Fruit fly (Drosophila melanogaster) whole organism, embryonic: ENCODE results near the gene Pfas.
A peak's percentile ranks its signal among the peaks of the same experiment; 100 is the strongest.

Source experiments
- Atf-2 ChIP-seq: fragments of 200-800 bp; sonication (Bioruptor generic); optimal IDR thresholded peaks from 2 replicates; lab custom pipeline; 2016; ENCODE audit warnings: missing biosample characterization, missing genetic modification characterization
- CG1024 ChIP-seq: fragments of 200-800 bp; sonication (Bioruptor generic); IDR thresholded peaks from 2 replicates; pipeline ENCODE4 v1.3.6; 2022; ENCODE audit warnings: missing biosample characterization, missing genetic modification characterization
- CG10267 ChIP-seq: fragments of 200-800 bp; sonication (Bioruptor generic); optimal IDR thresholded peaks from 2 replicates; lab custom pipeline; 2018; ENCODE audit warnings: missing biosample characterization, mild to moderate bottlenecking, missing genetic modification characterization, moderate library complexity
- CG11398 ChIP-seq: fragments of 200-800 bp; sonication (Bioruptor generic); optimal IDR thresholded peaks from 2 replicates; lab custom pipeline; 2016; ENCODE audit warnings: missing biosample characterization, missing genetic modification characterization
- CG12391 ChIP-seq: fragments of 200-800 bp; sonication (Bioruptor generic); optimal IDR thresholded peaks from 3 replicates; lab custom pipeline; 2018; ENCODE audit warnings: missing biosample characterization, mild to moderate bottlenecking, missing genetic modification characterization, moderate library complexity
- CG12744 ChIP-seq: fragments of 200-800 bp; sonication (Bioruptor generic); optimal IDR thresholded peaks from 2 replicates; lab custom pipeline; 2016; ENCODE audit warnings: missing biosample characterization, missing genetic modification characterization
- CG12769 ChIP-seq: fragments of 200-800 bp; sonication (Bioruptor generic); optimal IDR thresholded peaks from 2 replicates; lab custom pipeline; 2019; ENCODE audit warnings: missing biosample characterization, mild to moderate bottlenecking, missing genetic modification characterization, moderate library complexity
- CG12942 ChIP-seq: fragments of 200-800 bp; sonication (Bioruptor generic); optimal IDR thresholded peaks from 3 replicates; lab custom pipeline; 2016; ENCODE audit warnings: missing biosample characterization, missing genetic modification characterization
- CG13775 ChIP-seq: fragments of 200-800 bp; sonication (Bioruptor generic); optimal IDR thresholded peaks from 3 replicates; lab custom pipeline; 2017; ENCODE audit warnings: missing biosample characterization, mild to moderate bottlenecking, missing genetic modification characterization
- CG14710 ChIP-seq: fragments of 200-800 bp; sonication (Bioruptor generic); optimal IDR thresholded peaks from 3 replicates; lab custom pipeline; 2019; ENCODE audit warnings: missing biosample characterization, mild to moderate bottlenecking, missing genetic modification characterization, moderate library complexity
- CG16779 ChIP-seq: fragments of 200-800 bp; sonication (Bioruptor generic); IDR thresholded peaks from 2 replicates; pipeline ENCODE4 v1.3.6; 2022; ENCODE audit warnings: missing biosample characterization, missing genetic modification characterization
- CG17802 ChIP-seq: fragments of 200-800 bp; sonication (Bioruptor generic); optimal IDR thresholded peaks from 2 replicates; lab custom pipeline; 2018; ENCODE audit warnings: missing biosample characterization, mild to moderate bottlenecking, missing genetic modification characterization, moderate library complexity
- CG2202 ChIP-seq: fragments of 200-800 bp; sonication (Bioruptor generic); optimal IDR thresholded peaks from 2 replicates; lab custom pipeline; 2018; ENCODE audit warnings: missing biosample characterization, mild to moderate bottlenecking, missing genetic modification characterization
- CG32532 ChIP-seq: fragments of 200-800 bp; sonication (Bioruptor generic); IDR thresholded peaks from 2 replicates; pipeline ENCODE4 v1.3.6; 2022; ENCODE audit warnings: missing biosample characterization, missing genetic modification characterization
- CG34376 ChIP-seq: fragments of 200-800 bp; sonication (Bioruptor generic); optimal IDR thresholded peaks from 2 replicates; lab custom pipeline; 2018; ENCODE audit warnings: missing biosample characterization, mild to moderate bottlenecking, missing genetic modification characterization
- CG5180 ChIP-seq: fragments of 200-800 bp; sonication (Bioruptor generic); optimal IDR thresholded peaks from 3 replicates; lab custom pipeline; 2017; ENCODE audit warnings: missing biosample characterization, missing genetic modification characterization, mild to moderate bottlenecking, moderate library complexity, missing genetic modification reagents
- CG5245 ChIP-seq: fragments of 200-800 bp; sonication (Bioruptor generic); optimal IDR thresholded peaks from 3 replicates; lab custom pipeline; 2016; ENCODE audit warnings: missing biosample characterization, missing genetic modification characterization
- CG6683 ChIP-seq: fragments of 200-800 bp; sonication (Bioruptor generic); optimal IDR thresholded peaks from 2 replicates; lab custom pipeline; 2017; ENCODE audit warnings: missing biosample characterization, mild to moderate bottlenecking, missing genetic modification characterization, missing genetic modification reagents
- CG8765 ChIP-seq: fragments of 200-800 bp; sonication (Bioruptor generic); IDR thresholded peaks from 2 replicates; pipeline ENCODE4 v1.3.6; 2022; ENCODE audit warnings: missing biosample characterization, missing genetic modification characterization
- CG8944 ChIP-seq: fragments of 200-800 bp; sonication (Bioruptor generic); optimal IDR thresholded peaks from 3 replicates; lab custom pipeline; 2016; ENCODE audit warnings: missing biosample characterization, missing genetic modification characterization
- CG9215 ChIP-seq: fragments of 200-800 bp; sonication (Bioruptor generic); IDR thresholded peaks from 2 replicates; pipeline ENCODE4 v1.3.6; 2022; ENCODE audit warnings: missing biosample characterization, missing genetic modification characterization
- CG9437 ChIP-seq: fragments of 200-800 bp; sonication (Bioruptor generic); optimal IDR thresholded peaks from 2 replicates; lab custom pipeline; 2018; ENCODE audit warnings: missing biosample characterization, mild to moderate bottlenecking, missing genetic modification characterization
- Dad ChIP-seq: fragments of 200-800 bp; sonication (Bioruptor generic); optimal IDR thresholded peaks from 3 replicates; lab custom pipeline; 2016; ENCODE audit warnings: missing biosample characterization, missing genetic modification characterization
- Drgx ChIP-seq: fragments of 200-800 bp; sonication (Bioruptor generic); IDR thresholded peaks from 2 replicates; pipeline ENCODE4 v1.3.6; 2022; ENCODE audit warnings: missing biosample characterization, missing genetic modification characterization
- Elba2 ChIP-seq: fragments of 200-800 bp; sonication (Bioruptor generic); optimal IDR thresholded peaks from 3 replicates; lab custom pipeline; 2016; ENCODE audit warnings: missing biosample characterization, missing genetic modification characterization
- HmgZ ChIP-seq: fragments of 200-800 bp; sonication (Bioruptor generic); optimal IDR thresholded peaks from 2 replicates; lab custom pipeline; 2018; ENCODE audit warnings: missing biosample characterization, mild to moderate bottlenecking, missing genetic modification characterization
- Rx ChIP-seq: fragments of 200-800 bp; sonication (Bioruptor generic); IDR thresholded peaks from 2 replicates; pipeline ENCODE4 v1.3.6; 2022; ENCODE audit warnings: missing biosample characterization, missing genetic modification characterization
- az2 ChIP-seq: fragments of 200-800 bp; sonication (Bioruptor generic); optimal IDR thresholded peaks from 3 replicates; lab custom pipeline; 2016; ENCODE audit warnings: missing biosample characterization, missing genetic modification characterization
- cg ChIP-seq: fragments of 200-800 bp; sonication (Bioruptor generic); optimal IDR thresholded peaks from 3 replicates; lab custom pipeline; 2019; ENCODE audit warnings: missing biosample characterization, mild to moderate bottlenecking, missing genetic modification characterization, moderate library complexity
- crol ChIP-seq: fragments of 200-800 bp; sonication (Bioruptor generic); IDR thresholded peaks from 2 replicates; pipeline ENCODE4 v1.3.6; 2022; ENCODE audit warnings: missing biosample characterization, missing genetic modification characterization
- dati ChIP-seq: fragments of 200-800 bp; sonication (Bioruptor generic); IDR thresholded peaks from 2 replicates; pipeline ENCODE4 v1.3.6; 2022; ENCODE audit warnings: missing biosample characterization, missing genetic modification characterization
- esg ChIP-seq: fragments of 200-800 bp; sonication (Bioruptor generic); conservative IDR thresholded peaks from 2 replicates; pipeline ENCODE4 v1.3.6; 2022; ENCODE audit warnings: missing biosample characterization, missing genetic modification characterization
- eyg ChIP-seq: fragments of 200-800 bp; sonication (Bioruptor generic); optimal IDR thresholded peaks from 3 replicates; lab custom pipeline; 2016; ENCODE audit warnings: missing biosample characterization, missing genetic modification characterization
- fd96Cb ChIP-seq: fragments of 200-800 bp; sonication (Bioruptor generic); optimal IDR thresholded peaks from 2 replicates; lab custom pipeline; 2018; ENCODE audit warnings: missing biosample characterization, mild to moderate bottlenecking, missing genetic modification characterization, moderate library complexity
- grau ChIP-seq: fragments of 200-800 bp; optimal IDR thresholded peaks from 3 replicates; lab custom pipeline; 2019; ENCODE audit warnings: missing biosample characterization, mild to moderate bottlenecking, missing genetic modification characterization, moderate library complexity
- hkb ChIP-seq, 2 experiments: fragments of 200-800 bp in 1 of 2; fragments of >200 bp in 1 of 2; sonication (Bioruptor generic) in 1 of 2; IDR thresholded peaks in 1 of 2; optimal IDR thresholded peaks in 1 of 2; 2 replicates each; pipeline versions ENCODE4 v1.3.6 to Lab custom; 2017 to 2022; ENCODE audit warnings: missing biosample characterization in 1 of 2, missing genetic modification characterization in 1 of 2
- insv ChIP-seq, 2 experiments: fragments of 200-800 bp; sonication (Bioruptor generic); optimal IDR thresholded peaks; 3 replicates each; lab custom pipeline; 2016 to 2018; ENCODE audit warnings: missing biosample characterization in 2 of 2, missing genetic modification characterization in 2 of 2
- jigr1 ChIP-seq: fragments of 200-800 bp; sonication (Bioruptor generic); IDR thresholded peaks from 3 replicates; pipeline ENCODE4 v1.3.6; 2022; ENCODE audit warnings: missing biosample characterization, missing genetic modification characterization
- jumu ChIP-seq: fragments of 200-800 bp; sonication (Bioruptor generic); optimal IDR thresholded peaks from 3 replicates; lab custom pipeline; 2016; ENCODE audit warnings: missing biosample characterization, missing genetic modification characterization
- kni ChIP-seq: fragments of 200-800 bp; sonication (Bioruptor generic); optimal IDR thresholded peaks from 3 replicates; lab custom pipeline; 2017; ENCODE audit warnings: mild to moderate bottlenecking, missing biosample characterization, missing genetic modification reagents, missing genetic modification characterization
- lab ChIP-seq: fragments of 200-800 bp; sonication (Bioruptor generic); optimal IDR thresholded peaks from 3 replicates; lab custom pipeline; 2017; ENCODE audit warnings: missing biosample characterization, missing genetic modification characterization, mild to moderate bottlenecking, moderate library complexity, missing genetic modification reagents
- p53 ChIP-seq: fragments of 200-800 bp; sonication (Bioruptor generic); optimal IDR thresholded peaks from 2 replicates; lab custom pipeline; 2016; ENCODE audit warnings: missing biosample characterization, missing genetic modification characterization
- pan ChIP-seq, 4 experiments: fragments of >200 bp in 3 of 4; fragments of 200-800 bp in 1 of 4; sonication (Bioruptor generic) in 1 of 4; optimal IDR thresholded peaks in 3 of 4; IDR thresholded peaks in 1 of 4; 2 replicates each; pipeline versions ENCODE4 v1.3.6 to Lab custom; 2017 to 2022; ENCODE audit warnings: missing biosample characterization in 2 of 4, missing genetic modification characterization in 2 of 4, mixed read lengths in 1 of 4
- sisA ChIP-seq: fragments of 200-800 bp; sonication (Bioruptor generic); IDR thresholded peaks from 2 replicates; pipeline ENCODE4 v1.3.6; 2022; ENCODE audit warnings: missing biosample characterization, missing genetic modification characterization
- tap ChIP-seq: fragments of 200-800 bp; optimal IDR thresholded peaks from 3 replicates; lab custom pipeline; 2019; ENCODE audit warnings: missing biosample characterization, mild to moderate bottlenecking, missing genetic modification characterization, moderate library complexity
- tup ChIP-seq: fragments of 200-800 bp; sonication (Bioruptor generic); optimal IDR thresholded peaks from 2 replicates; lab custom pipeline; 2016; ENCODE audit warnings: missing biosample characterization, mild to moderate bottlenecking, missing genetic modification characterization, moderate library complexity
- twi ChIP-seq: fragments of 200-800 bp; optimal IDR thresholded peaks from 2 replicates; lab custom pipeline; 2019; ENCODE audit warnings: missing biosample characterization, mild to moderate bottlenecking, missing genetic modification characterization, moderate library complexity
- usp ChIP-seq: fragments of >200 bp; optimal IDR thresholded peaks from 2 replicates; lab custom pipeline; 2017; ENCODE audit warnings: missing biosample characterization, missing genetic modification characterization
- wek ChIP-seq: fragments of 200-800 bp; sonication (Bioruptor generic); optimal IDR thresholded peaks from 3 replicates; lab custom pipeline; 2018; ENCODE audit warnings: missing biosample characterization, mild to moderate bottlenecking, missing genetic modification characterization, moderate library complexity
- zfh2 ChIP-seq: fragments of 200-800 bp; sonication (Bioruptor generic); optimal IDR thresholded peaks from 2 replicates; lab custom pipeline; 2016; ENCODE audit warnings: missing biosample characterization, missing genetic modification characterization

Pfas gene

dm6 chr2L:6065823-6066222 lies 20.0 kb upstream of the Pfas start, which contains the start of the genes Fbw5 and CG9147 (continued):
- TF ChIP-seq CG9437 (GFP tag; lab: Kevin White, UChicago) (peak; percentile 97), CG12744 (peak; percentile 99), Elba2 (GFP tag; lab: Kevin White, UChicago) (peak; percentile 97), HmgZ (peak; percentile 100), CG1024 (GFP tag; lab: Robert Waterston, UW) (peak; percentile 98), CG9215 (GFP tag; lab: Robert Waterston, UW) (peak; percentile 96), p53 (GFP tag; lab: Kevin White, UChicago) (peak; percentile 97), tap (peak; percentile 99), CG12391 (tag; lab: Kevin White, UChicago) (peak; percentile 100), kni (peak; percentile 70), hkb (optimal IDR thresholded peaks at IDR 0.05; lab: Kevin White, UChicago) (no peak), hkb (GFP tag; IDR thresholded peaks at IDR 0.05; lab: Robert Waterston, UW) (peak; percentile 100), CG12942 (GFP tag; lab: Kevin White, UChicago) (peak; percentile 100), jumu (GFP tag; lab: Kevin White, UChicago) (peak; percentile 99), tup (peak; percentile 99), CG5180 (peak; percentile 90), cg (GFP tag; lab: Kevin White, UChicago) (peak; percentile 11), CG6683 (peak; percentile 96), jigr1 (GFP tag; lab: Robert Waterston, UW) (peak; percentile 99), grau (peak; percentile 99), CG34376 (GFP tag; lab: Kevin White, UChicago) (peak; percentile 99), Drgx (peak; percentile 99), CG32532 (peak; percentile 99), CG11398 (GFP tag; lab: Kevin White, UChicago) (peak; percentile 99), CG14710 (tag; lab: Kevin White, UChicago) (peak; percentile 98), az2 (GFP tag; lab: Kevin White, UChicago) (peak; percentile 100), twi (tag; lab: Kevin White, UChicago) (peak; percentile 98), CG8765 (GFP tag; lab: Robert Waterston, UW) (peak; percentile 98), fd96Cb (tag; lab: Kevin White, UChicago) (peak; percentile 100), CG2202 (tag; lab: Kevin White, UChicago) (peak; percentile 99), eyg (GFP tag; lab: Kevin White, UChicago) (peak; percentile 99), pan (optimal IDR thresholded peaks at IDR 0.05; lab: Kevin White, UChicago) (peak in 1 of 2 experiments; percentile 25), pan (GFP tag; optimal IDR thresholded peaks at IDR 0.05 in 1 of 2, IDR thresholded peaks at IDR 0.05 in 1 of 2) (peak; percentile 70 to 99), Dad (GFP tag; lab: Kevin White, UChicago) (peak; percentile 99), CG10267 (tag; lab: Kevin White, UChicago) (peak; percentile 98), insv (GFP tag; optimal IDR thresholded peaks at IDR 0.05; lab: Kevin White, UChicago) (peak; percentile 70), Rx (GFP tag; lab: Robert Waterston, UW) (peak; percentile 99), crol (GFP tag; lab: Robert Waterston, UW) (peak; percentile 89), CG8944 (GFP tag; lab: Kevin White, UChicago) (peak; percentile 99), CG17802 (tag; lab: Kevin White, UChicago) (peak; percentile 93), lab (GFP tag; lab: Kevin White, UChicago) (peak; percentile 99), Atf-2 (GFP tag; lab: Kevin White, UChicago) (peak; percentile 99), CG16779 (GFP tag; lab: Robert Waterston, UW) (peak; percentile 98), esg (GFP tag; lab: Robert Waterston, UW) (peak; percentile 100), usp (no peak), wek (peak; percentile 97), zfh2 (GFP tag; lab: Kevin White, UChicago) (peak; percentile 99), CG13775 (GFP tag; lab: Kevin White, UChicago) (peak; percentile 99), CG5245 (GFP tag; lab: Kevin White, UChicago) (peak; percentile 100), dati (GFP tag; lab: Robert Waterston, UW) (peak; percentile 98), sisA (peak; percentile 100), CG12769 (peak; percentile 100)
